Worm (Caenorhabditis elegans) whole organism, late embryonic: ENCODE data around the gene F53E4.2.

Experiments
- dmd-4 ChIP-seq: sonication (generic microtip); optimal IDR thresholded peaks from 2 replicates; lab custom pipeline; 2016; ENCODE audit warnings: borderline replicate concordance, missing genetic modification characterization, missing compliant biosample characterization
- syd-9 ChIP-seq: sonication (generic microtip); optimal IDR thresholded peaks from 2 replicates; lab custom pipeline; 2016; ENCODE audit warnings: mild to moderate bottlenecking, missing genetic modification characterization, moderate library complexity, missing compliant biosample characterization
- ttx-3 ChIP-seq: sonication (generic microtip); optimal IDR thresholded peaks from 2 replicates; lab custom pipeline; 2016; ENCODE audit warnings: missing genetic modification reagents, missing genetic modification characterization, missing compliant biosample characterization

DNA sequence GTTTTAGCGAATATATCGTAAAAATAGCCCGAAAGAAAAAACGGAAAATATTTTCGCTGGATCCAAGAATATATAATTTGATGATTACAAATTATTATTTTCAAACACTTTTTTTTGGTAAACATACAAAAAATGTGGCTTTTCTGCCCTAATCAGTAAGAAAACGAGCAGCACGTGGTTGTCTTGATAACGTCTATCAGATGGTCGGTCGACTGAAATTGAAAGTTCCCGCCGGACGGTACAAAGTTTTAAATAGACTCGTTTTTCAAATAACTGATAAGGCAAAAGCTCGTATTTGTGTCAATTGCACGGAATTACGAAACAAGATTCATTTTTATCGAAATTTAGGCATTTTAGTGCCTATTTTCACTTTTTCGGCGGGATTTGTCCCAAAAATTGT lies 12.5 kb downstream of the F53E4.2 start:
- TF ChIP-seq dmd-4 (tag; lab: Kevin White, UChicago) (no peak), syd-9 (tag; lab: Kevin White, UChicago) (no peak), ttx-3 (tag; lab: Kevin White, UChicago) (no peak)
